Fruit fly (Drosophila melanogaster) whole organism, pupa: Measurements from ENCODE around the gene Syt12.

Experiments used
- CG10348 ChIP-seq: fragments of 200-800 bp; sonication (Bioruptor generic); IDR thresholded peaks from 2 replicates; pipeline ENCODE4 v1.3.6; 2022; ENCODE audit warnings: missing biosample characterization, missing genetic modification characterization
- CG12605 ChIP-seq: fragments of 200-800 bp; sonication (Bioruptor generic); IDR thresholded peaks from 2 replicates; pipeline ENCODE4 v1.3.6; 2022; ENCODE audit warnings: missing biosample characterization, missing genetic modification characterization
- CG32121 ChIP-seq: fragments of 200-800 bp; sonication (Bioruptor generic); IDR thresholded peaks from 2 replicates; pipeline ENCODE4 v1.3.6; 2022; ENCODE audit warnings: missing biosample characterization, missing genetic modification characterization
- D1 ChIP-seq: fragments of 200-800 bp; sonication (Bioruptor generic); optimal IDR thresholded peaks from 2 replicates; lab custom pipeline; 2018; ENCODE audit warnings: missing biosample characterization, mild to moderate bottlenecking, missing genetic modification characterization, moderate library complexity
- Ets98B ChIP-seq: fragments of 200-800 bp; sonication (Bioruptor generic); IDR thresholded peaks from 2 replicates; pipeline ENCODE4 v1.3.6; 2022; ENCODE audit warnings: missing biosample characterization, missing genetic modification characterization
- Pif1A ChIP-seq: fragments of 200-800 bp; sonication (Bioruptor generic); optimal IDR thresholded peaks from 3 replicates; lab custom pipeline; 2016; ENCODE audit warnings: missing biosample characterization, missing genetic modification characterization
- Pif1B ChIP-seq: fragments of 200-800 bp; sonication (Bioruptor generic); optimal IDR thresholded peaks from 3 replicates; lab custom pipeline; 2016; ENCODE audit warnings: missing biosample characterization, missing genetic modification characterization
- Snoo ChIP-seq: fragments of 200-800 bp; sonication (Bioruptor generic); optimal IDR thresholded peaks from 3 replicates; lab custom pipeline; 2017; ENCODE audit warnings: missing biosample characterization, mild to moderate bottlenecking, missing genetic modification characterization, inconsistent platforms
- fd96Ca ChIP-seq: fragments of 200-800 bp; sonication (Bioruptor generic); IDR thresholded peaks from 3 replicates; pipeline ENCODE4 v1.3.6; 2022; ENCODE audit warnings: missing biosample characterization, missing genetic modification characterization
- gl ChIP-seq: fragments of 200-800 bp; sonication (Bioruptor generic); optimal IDR thresholded peaks from 2 replicates; lab custom pipeline; 2018; ENCODE audit warnings: missing biosample characterization, mild to moderate bottlenecking, missing genetic modification characterization
- rn ChIP-seq: fragments of 200-800 bp; sonication (Bioruptor generic); IDR thresholded peaks from 2 replicates; pipeline ENCODE4 v1.3.6; 2022; ENCODE audit warnings: missing biosample characterization, missing genetic modification characterization

- no peak for TF ChIP-seq Pif1A (GFP tag; lab: Kevin White, UChicago)
- no peak for TF ChIP-seq Pif1B
- TF ChIP-seq CG10348 = no peak
- peak; percentile 15 for TF ChIP-seq gl
- no peak for TF ChIP-seq CG32121 (GFP tag; lab: Robert Waterston, UW)
- TF ChIP-seq rn = no peak
- TF ChIP-seq fd96Ca (GFP tag; lab: Robert Waterston, UW) = no peak
- no peak for TF ChIP-seq Snoo (tag; lab: Kevin White, UChicago)
- TF ChIP-seq D1 = no peak
- TF ChIP-seq Ets98B (GFP tag; lab: Robert Waterston, UW) = peak; percentile 6; the same call in 1 of the 2 replicates
- peak; percentile 24; the same call in 1 of the 2 replicates for TF ChIP-seq CG12605
These were observed 44.5 kb downstream of the Syt12 start for dm6 chrX:13403553-13403952.
